Worm (Caenorhabditis elegans) whole organism, young adult: Measurements from ENCODE around the gene srx-137.

Source experiments
- B0019.2 ChIP-seq: fragments of 200-800 bp; sonication (Bioruptor generic); conservative IDR thresholded peaks from 2 replicates; pipeline ENCODE4 v1.3.6; 2022; ENCODE audit warnings: missing genetic modification reagents, missing genetic modification characterization, missing compliant biosample characterization
- B0035.1 ChIP-seq: sonication (generic microtip); optimal IDR thresholded peaks from 2 replicates; lab custom pipeline; 2016; ENCODE audit warnings: missing genetic modification characterization, mild to moderate bottlenecking, missing compliant biosample characterization, missing genotype, missing genetic modification reagents
- B0336.3 ChIP-seq: fragments of 200-800 bp; sonication (Bioruptor generic); IDR thresholded peaks from 2 replicates; pipeline ENCODE4 v1.3.6; 2022; ENCODE audit warnings: missing genetic modification characterization, missing compliant biosample characterization
- F10E7.11 ChIP-seq: sonication (generic microtip); optimal IDR thresholded peaks from 2 replicates; lab custom pipeline; 2017; ENCODE audit warnings: mild to moderate bottlenecking, missing genetic modification characterization, moderate library complexity, missing compliant biosample characterization
- F23B12.7 ChIP-seq: sonication (generic microtip); optimal IDR thresholded peaks from 2 replicates; lab custom pipeline; 2017; ENCODE audit warnings: missing genetic modification characterization, mild to moderate bottlenecking, missing compliant biosample characterization, antibody characterized with exemption, moderate library complexity; ENCODE audit not compliant: insufficient read depth
- K11D2.4 ChIP-seq: fragments of 200-800 bp; sonication (Bioruptor generic); IDR thresholded peaks from 2 replicates; pipeline ENCODE4 v1.3.6; 2022; ENCODE audit warnings: missing genetic modification reagents, missing genetic modification characterization, missing compliant biosample characterization
- K12H6.12 ChIP-seq: fragments of 200-800 bp; sonication (Bioruptor generic); optimal IDR thresholded peaks from 2 replicates; lab custom pipeline; 2018; ENCODE audit warnings: mild to moderate bottlenecking, missing genetic modification characterization, missing compliant biosample characterization
- Y53F4B.3 ChIP-seq: fragments of 200-800 bp; sonication (Bioruptor generic); IDR thresholded peaks from 2 replicates; pipeline ENCODE4 v1.3.6; 2022; ENCODE audit warnings: missing genetic modification reagents, missing genetic modification characterization, missing compliant biosample characterization
- Y53G8AR.9 ChIP-seq: fragments of 200-800 bp; sonication (Bioruptor generic); conservative IDR thresholded peaks from 2 replicates; pipeline ENCODE4 v1.3.6; 2022; ENCODE audit warnings: missing genetic modification reagents, missing genetic modification characterization, missing compliant biosample characterization
- Y95B8A.8 ChIP-seq: fragments of 200-800 bp; sonication (Bioruptor generic); IDR thresholded peaks from 2 replicates; pipeline ENCODE4 v1.3.6; 2022; ENCODE audit warnings: missing genetic modification reagents, missing genetic modification characterization, missing compliant biosample characterization
- ZK185.1 ChIP-seq: sonication (generic microtip); optimal IDR thresholded peaks from 2 replicates; lab custom pipeline; 2016; ENCODE audit warnings: mild to moderate bottlenecking, missing genetic modification characterization, missing compliant biosample characterization; ENCODE audit not compliant: poor library complexity, severe bottlenecking
- attf-5 ChIP-seq: fragments of 200-800 bp; sonication (Bioruptor generic); optimal IDR thresholded peaks from 2 replicates; lab custom pipeline; 2018; ENCODE audit warnings: mild to moderate bottlenecking, missing genetic modification characterization, missing compliant biosample characterization
- ccch-3 ChIP-seq: fragments of 200-800 bp; sonication (Bioruptor generic); optimal IDR thresholded peaks from 2 replicates; lab custom pipeline; 2018; ENCODE audit warnings: mild to moderate bottlenecking, missing genetic modification characterization, missing compliant biosample characterization
- cebp-1 ChIP-seq, 2 experiments: fragments of 200-800 bp in 1 of 2; sonication (Bioruptor generic) in 1 of 2; sonication (generic microtip) in 1 of 2; IDR thresholded peaks in 1 of 2; optimal IDR thresholded peaks in 1 of 2; 2 replicates each; pipeline versions ENCODE4 v1.3.6 to Lab custom; 2017 to 2022; ENCODE audit warnings: missing compliant biosample characterization in 2 of 2, missing genetic modification characterization in 2 of 2, mild to moderate bottlenecking in 1 of 2, missing genetic modification reagents in 1 of 2, moderate library complexity in 1 of 2
- ceh-58 ChIP-seq: fragments of 200-800 bp; sonication (Bioruptor generic); IDR thresholded peaks from 2 replicates; pipeline ENCODE4 v1.3.6; 2022; ENCODE audit warnings: missing genetic modification characterization, missing compliant biosample characterization
- egl-44 ChIP-seq: fragments of 200-800 bp; sonication (Bioruptor generic); IDR thresholded peaks from 2 replicates; pipeline ENCODE4 v1.3.6; 2022; ENCODE audit warnings: missing genetic modification reagents, missing genetic modification characterization, missing compliant biosample characterization
- hlh-26 ChIP-seq: fragments of 200-800 bp; sonication (Bioruptor generic); conservative IDR thresholded peaks from 2 replicates; pipeline ENCODE4 v1.3.6; 2022; ENCODE audit warnings: missing genetic modification reagents, missing genetic modification characterization, missing compliant biosample characterization
- hmg-1.2 ChIP-seq: fragments of 200-800 bp; sonication (Bioruptor generic); IDR thresholded peaks from 2 replicates; pipeline ENCODE4 v1.3.6; 2022; ENCODE audit warnings: missing genetic modification reagents, missing genetic modification characterization, missing compliant biosample characterization
- let-526 ChIP-seq: fragments of 200-800 bp; sonication (Bioruptor generic); IDR thresholded peaks from 2 replicates; pipeline ENCODE4 v1.3.6; 2022; ENCODE audit warnings: missing genetic modification reagents, missing genetic modification characterization, missing compliant biosample characterization
- let-607 ChIP-seq, 2 experiments: fragments of 200-800 bp in 1 of 2; sonication (Bioruptor generic) in 1 of 2; sonication (generic microtip) in 1 of 2; optimal IDR thresholded peaks; 2 replicates each; lab custom pipeline; 2016 to 2018; ENCODE audit warnings: mild to moderate bottlenecking in 2 of 2, missing compliant biosample characterization in 2 of 2, missing genetic modification characterization in 2 of 2, moderate library complexity in 2 of 2, missing genotype in 1 of 2
- lir-1 ChIP-seq: fragments of 200-800 bp; sonication (Bioruptor generic); conservative IDR thresholded peaks from 2 replicates; pipeline ENCODE4 v1.3.6; 2022; ENCODE audit warnings: missing genetic modification reagents, missing genetic modification characterization, missing compliant biosample characterization
- lsy-27 ChIP-seq: sonication (generic microtip); optimal IDR thresholded peaks from 2 replicates; lab custom pipeline; 2017; ENCODE audit warnings: missing genetic modification characterization, mild to moderate bottlenecking, missing compliant biosample characterization, antibody characterized with exemption, missing genotype, borderline replicate concordance; ENCODE audit not compliant: insufficient read depth
- madf-10 ChIP-seq: sonication (generic microtip); optimal IDR thresholded peaks from 2 replicates; lab custom pipeline; 2016; ENCODE audit warnings: mild to moderate bottlenecking, missing genetic modification characterization, missing compliant biosample characterization
- madf-3 ChIP-seq: fragments of 200-800 bp; sonication (Bioruptor generic); IDR thresholded peaks from 2 replicates; pipeline ENCODE4 v1.3.6; 2022; ENCODE audit warnings: missing genetic modification reagents, missing genetic modification characterization, missing compliant biosample characterization
- madf-6 ChIP-seq: fragments of 200-800 bp; sonication (Bioruptor generic); IDR thresholded peaks from 2 replicates; pipeline ENCODE4 v1.3.6; 2022; ENCODE audit warnings: missing genetic modification reagents, missing genetic modification characterization, missing compliant biosample characterization
- nfyb-1 ChIP-seq: fragments of 200-800 bp; sonication (Bioruptor generic); IDR thresholded peaks from 2 replicates; pipeline ENCODE4 v1.3.6; 2022; ENCODE audit warnings: missing genetic modification reagents, missing genetic modification characterization, missing compliant biosample characterization
- nhr-179 ChIP-seq: sonication (generic microtip); optimal IDR thresholded peaks from 2 replicates; lab custom pipeline; 2016; ENCODE audit warnings: mild to moderate bottlenecking, missing genetic modification characterization, missing compliant biosample characterization
- nhr-80 ChIP-seq: sonication (generic microtip); optimal IDR thresholded peaks from 2 replicates; lab custom pipeline; 2016; ENCODE audit warnings: missing genetic modification characterization, missing compliant biosample characterization
- snpc-1.3 ChIP-seq: sonication (generic microtip); optimal IDR thresholded peaks from 2 replicates; lab custom pipeline; 2017; ENCODE audit warnings: missing genetic modification characterization, mild to moderate bottlenecking, missing compliant biosample characterization, antibody characterized with exemption, moderate library complexity, missing genotype, missing genetic modification reagents; ENCODE audit not compliant: insufficient read depth
- snpc-4 ChIP-seq, 5 experiments: fragments of 150-350 bp in 1 of 5; sonication (generic microtip) in 4 of 5; optimal IDR thresholded peaks; 2 replicates each; lab custom pipeline; 2014 to 2018; ENCODE audit warnings: missing genetic modification characterization in 5 of 5, missing biosample characterization in 3 of 5, antibody characterized with exemption in 2 of 5, mild to moderate bottlenecking in 2 of 5, missing compliant biosample characterization in 2 of 5, missing genotype in 2 of 5, moderate library complexity in 2 of 5, missing genetic modification reagents in 1 of 5
- somi-1 ChIP-seq: fragments of 200-800 bp; sonication (Bioruptor generic); optimal IDR thresholded peaks from 2 replicates; lab custom pipeline; 2018; ENCODE audit warnings: mild to moderate bottlenecking, missing genetic modification characterization, missing compliant biosample characterization
- tbp1 ChIP-seq: fragments of 200-800 bp; sonication (Bioruptor generic); optimal IDR thresholded peaks from 2 replicates; lab custom pipeline; 2018; ENCODE audit warnings: mild to moderate bottlenecking, missing genetic modification characterization, missing compliant biosample characterization
- tlf-1 ChIP-seq: fragments of 200-800 bp; sonication (Bioruptor generic); optimal IDR thresholded peaks from 2 replicates; lab custom pipeline; 2018; ENCODE audit warnings: mild to moderate bottlenecking, missing genetic modification characterization, missing compliant biosample characterization
- ztf-25 ChIP-seq: fragments of 200-800 bp; sonication (Bioruptor generic); IDR thresholded peaks from 2 replicates; pipeline ENCODE4 v1.3.6; 2022; ENCODE audit warnings: missing genetic modification reagents, missing genetic modification characterization, missing compliant biosample characterization
- ztf-6 ChIP-seq: fragments of 200-800 bp; sonication (Bioruptor generic); IDR thresholded peaks from 2 replicates; pipeline ENCODE4 v1.3.6; 2022; ENCODE audit warnings: missing genetic modification reagents, missing genetic modification characterization, missing compliant biosample characterization

The srx-137 gene

ce11 chrV:13909400-13909799 is 46.8 kb downstream of the srx-137 start, which contains the start of gene C06B3.7 (continued):
- TF ChIP-seq Y53F4B.3 (GFP tag; lab: Robert Waterston, UW) (no peak), cebp-1 (GFP tag; IDR thresholded peaks at IDR 0.05; lab: Robert Waterston, UW) (peak; percentile 98), cebp-1 (tag; optimal IDR thresholded peaks at IDR 0.05; lab: Kevin White, UChicago) (peak; percentile 99), ztf-6 (GFP tag; lab: Robert Waterston, UW) (no peak), let-526 (GFP tag; lab: Robert Waterston, UW) (peak; percentile 81), somi-1 (GFP tag; lab: Kevin White, UChicago) (peak; percentile 53), lsy-27 (no peak), B0019.2 (GFP tag; lab: Robert Waterston, UW) (no peak), F10E7.11 (tag; lab: Kevin White, UChicago) (no peak), attf-5 (GFP tag; lab: Kevin White, UChicago) (peak; percentile 72), ccch-3 (GFP tag; lab: Kevin White, UChicago) (no peak), B0035.1 (tag; lab: Kevin White, UChicago) (no peak), Y95B8A.8 (GFP tag; lab: Robert Waterston, UW) (no peak), K12H6.12 (tag; lab: Kevin White, UChicago) (peak; percentile 65), nhr-80 (tag; lab: Kevin White, UChicago) (peak; percentile 83), tlf-1 (GFP tag; lab: Kevin White, UChicago) (peak; percentile 59), F23B12.7 (tag; lab: Kevin White, UChicago) (peak; percentile 14), K11D2.4 (GFP tag; lab: Robert Waterston, UW) (peak; percentile 45; the same call in 1 of the 2 replicates), snpc-4 (GFP tag; optimal IDR thresholded peaks at IDR 0.05; lab: Kevin White, UChicago) (no peak), snpc-4 (tag; optimal IDR thresholded peaks at IDR 0.05; lab: Kevin White, UChicago) (peak in 2 of 4 experiments; percentile 1 to 51), egl-44 (peak; percentile 37; the same call in 1 of the 2 replicates), let-607 (tag; optimal IDR thresholded peaks at IDR 0.05; lab: Kevin White, UChicago) (peak in 1 of 2 experiments; percentile 47), ceh-58 (no peak), ztf-25 (GFP tag; lab: Robert Waterston, UW) (no peak), nhr-179 (no peak), nfyb-1 (peak; percentile 46; the same call in 1 of the 2 replicates), ZK185.1 (tag; lab: Kevin White, UChicago) (peak; percentile 17), Y53G8AR.9 (GFP tag; lab: Robert Waterston, UW) (no peak), B0336.3 (GFP tag; lab: Robert Waterston, UW) (no peak), madf-3 (GFP tag; lab: Robert Waterston, UW) (0 out of 2 replicates have a peak, but pooled peaks have one; percentile 2), hmg-1.2 (GFP tag; lab: Robert Waterston, UW) (no peak; the same call in 1 of the 2 replicates), madf-10 (tag; lab: Kevin White, UChicago) (peak; percentile 72), tbp1 (GFP tag; lab: Kevin White, UChicago) (peak; percentile 55), madf-6 (GFP tag; lab: Robert Waterston, UW) (no peak), hlh-26 (GFP tag; lab: Robert Waterston, UW) (no peak), snpc-1.3 (tag; lab: Kevin White, UChicago) (no peak), lir-1 (GFP tag; lab: Robert Waterston, UW) (peak; percentile 34; the same call in 1 of the 2 replicates)
